Worm (Caenorhabditis elegans) whole organism, L4 larva: Measurements from ENCODE around the gene nhr-11.

Experiments used
- F10B5.3 ChIP-seq: sonication (generic microtip); optimal IDR thresholded peaks from 2 replicates; lab custom pipeline; 2016; ENCODE audit warnings: mild to moderate bottlenecking, missing genetic modification characterization, missing compliant biosample characterization
- F37D6.2 ChIP-seq: sonication (generic microtip); optimal IDR thresholded peaks from 2 replicates; lab custom pipeline; 2016; ENCODE audit warnings: mild to moderate bottlenecking, missing genetic modification characterization, missing compliant biosample characterization
- F44E2.7 ChIP-seq: fragments of 200-800 bp; sonication (Bioruptor generic); IDR thresholded peaks from 2 replicates; pipeline ENCODE4 v2.1.2; 2022; ENCODE audit warnings: missing genetic modification characterization, missing compliant biosample characterization
- Y48G9A.11 ChIP-seq: fragments of 200-800 bp; sonication (Bioruptor generic); IDR thresholded peaks from 2 replicates; pipeline ENCODE4 v1.3.6; 2022; ENCODE audit warnings: missing genetic modification reagents, missing genetic modification characterization, missing compliant biosample characterization
- ZK337.2 ChIP-seq: fragments of 200-800 bp; sonication (Bioruptor generic); IDR thresholded peaks from 2 replicates; pipeline ENCODE4 v1.3.6; 2022; ENCODE audit warnings: missing genetic modification reagents, missing genetic modification characterization, missing compliant biosample characterization
- ZK546.5 ChIP-seq, 2 experiments: sonication (generic microtip); optimal IDR thresholded peaks; 2 replicates each; lab custom pipeline; 2017; ENCODE audit warnings: missing biosample characterization in 2 of 2, missing genetic modification characterization in 2 of 2
- aha-1 ChIP-seq: fragments of 150-350 bp; peaks from one replicate; lab custom pipeline; 2014; ENCODE audit warnings: missing biosample characterization, missing genetic modification characterization
- ceh-20 ChIP-seq: fragments of 200-800 bp; sonication (Bioruptor generic); IDR thresholded peaks from 2 replicates; pipeline ENCODE4 v1.3.6; 2022; ENCODE audit warnings: missing genetic modification reagents, missing genetic modification characterization, missing compliant biosample characterization
- ceh-82 ChIP-seq: sonication (generic microtip); optimal IDR thresholded peaks from 2 replicates; lab custom pipeline; 2017; ENCODE audit warnings: missing biosample characterization, missing genetic modification characterization
- cey-2 ChIP-seq: sonication (generic microtip); optimal IDR thresholded peaks from 3 replicates; lab custom pipeline; 2017; ENCODE audit warnings: missing genetic modification characterization, mild to moderate bottlenecking, missing compliant biosample characterization, antibody characterized with exemption, borderline replicate concordance; ENCODE audit not compliant: insufficient read depth
- daf-16 ChIP-seq, 3 experiments: sonication (generic microtip); optimal IDR thresholded peaks; 2 replicates each; lab custom pipeline; 2016 to 2017; ENCODE audit warnings: missing genetic modification characterization in 3 of 3, missing genetic modification reagents in 3 of 3, mild to moderate bottlenecking in 2 of 3, missing compliant biosample characterization in 2 of 3, missing biosample characterization in 1 of 3, moderate library complexity in 1 of 3
- daf-19 ChIP-seq: fragments of 200-800 bp; sonication (Bioruptor generic); conservative IDR thresholded peaks from 2 replicates; pipeline ENCODE4 v1.3.6; 2022; ENCODE audit warnings: missing genetic modification characterization, missing compliant biosample characterization
- daf-8 ChIP-seq: fragments of 200-800 bp; sonication (Bioruptor generic); IDR thresholded peaks from 2 replicates; pipeline ENCODE4 v1.3.6; 2022; ENCODE audit warnings: missing genetic modification characterization, missing compliant biosample characterization
- dpl-1 ChIP-seq: fragments of 150-350 bp; optimal IDR thresholded peaks from 2 replicates; lab custom pipeline; 2014; ENCODE audit warnings: missing biosample characterization, missing genetic modification reagents, missing genetic modification characterization
- duxl-1 ChIP-seq: sonication (generic microtip); optimal IDR thresholded peaks from 2 replicates; lab custom pipeline; 2016; ENCODE audit warnings: mild to moderate bottlenecking, missing genetic modification characterization, moderate library complexity, missing compliant biosample characterization; ENCODE audit not compliant: poor library complexity
- fos-1 ChIP-seq: fragments of 150-350 bp; optimal IDR thresholded peaks from 2 replicates; lab custom pipeline; 2014; ENCODE audit warnings: missing biosample characterization, missing genetic modification characterization
- hif-1 ChIP-seq, 2 experiments: sonication (generic microtip); optimal IDR thresholded peaks; 2 replicates each; lab custom pipeline; 2016 to 2017; ENCODE audit warnings: missing compliant biosample characterization in 2 of 2, missing genetic modification characterization in 2 of 2, missing genetic modification reagents in 2 of 2, missing genotype in 2 of 2, mild to moderate bottlenecking in 1 of 2
- hlh-11 ChIP-seq: fragments of 200-800 bp; sonication (Bioruptor generic); optimal IDR thresholded peaks from 2 replicates; lab custom pipeline; 2018; ENCODE audit warnings: mild to moderate bottlenecking, missing genetic modification characterization, missing compliant biosample characterization
- hlh-30 ChIP-seq: sonication (generic microtip); optimal IDR thresholded peaks from 2 replicates; lab custom pipeline; 2017; ENCODE audit warnings: antibody characterized with exemption, mild to moderate bottlenecking, missing genetic modification characterization, missing compliant biosample characterization; ENCODE audit not compliant: insufficient read depth
- hmg-1.1 ChIP-seq: fragments of 200-800 bp; sonication (Bioruptor generic); IDR thresholded peaks from 2 replicates; pipeline ENCODE4 v1.3.6; 2022; ENCODE audit warnings: missing genetic modification reagents, missing genetic modification characterization, missing compliant biosample characterization
- jun-1 ChIP-seq: fragments of 150-350 bp; optimal IDR thresholded peaks from 2 replicates; lab custom pipeline; 2014; ENCODE audit warnings: missing biosample characterization, missing genetic modification reagents, missing genetic modification characterization
- lin-15B ChIP-seq: fragments of 150-350 bp; sonication (generic microtip); optimal IDR thresholded peaks from 3 replicates; lab custom pipeline; 2014; ENCODE audit warnings: missing biosample characterization, missing genetic modification characterization
- lin-38 ChIP-seq: fragments of 200-800 bp; sonication (Bioruptor generic); IDR thresholded peaks from 2 replicates; pipeline ENCODE4 v1.3.6; 2022; ENCODE audit warnings: missing genetic modification reagents, missing genetic modification characterization, missing compliant biosample characterization
- madf-5 ChIP-seq, 2 experiments: fragments of 200-800 bp; sonication (Bioruptor generic); IDR thresholded peaks; 2 replicates each; pipeline ENCODE4 v1.3.6; 2022; ENCODE audit warnings: missing compliant biosample characterization in 2 of 2, missing genetic modification characterization in 2 of 2
- mdl-1 ChIP-seq, 2 experiments: fragments of 150-350 bp in 1 of 2; sonication (generic microtip) in 1 of 2; optimal IDR thresholded peaks; 2 replicates each; lab custom pipeline; 2014 to 2017; ENCODE audit warnings: missing biosample characterization in 2 of 2, missing genetic modification characterization in 2 of 2
- mdt-29 ChIP-seq: fragments of 200-800 bp; sonication (Bioruptor generic); IDR thresholded peaks from 2 replicates; pipeline ENCODE4 v1.3.6; 2022; ENCODE audit warnings: missing genetic modification reagents, missing genetic modification characterization, missing compliant biosample characterization
- mep-1 ChIP-seq: fragments of 150-350 bp; sonication (generic microtip); optimal IDR thresholded peaks from 3 replicates; lab custom pipeline; 2014; ENCODE audit warnings: missing biosample characterization, missing genetic modification characterization
- mxl-3 ChIP-seq: fragments of 200-800 bp; sonication (Bioruptor generic); optimal IDR thresholded peaks from 2 replicates; lab custom pipeline; 2018; ENCODE audit warnings: mild to moderate bottlenecking, missing genetic modification characterization, missing compliant biosample characterization
- nhr-11 ChIP-seq: fragments of 150-350 bp; optimal IDR thresholded peaks from 2 replicates; lab custom pipeline; 2014; ENCODE audit warnings: missing biosample characterization, missing genetic modification characterization
- nhr-111 ChIP-seq: fragments of 200-800 bp; sonication (Bioruptor generic); optimal IDR thresholded peaks from 2 replicates; lab custom pipeline; 2018; ENCODE audit warnings: mild to moderate bottlenecking, missing genetic modification characterization, missing compliant biosample characterization
- nhr-25 ChIP-seq: sonication (generic microtip); optimal IDR thresholded peaks from 2 replicates; lab custom pipeline; 2017; ENCODE audit warnings: missing genetic modification characterization, mild to moderate bottlenecking, missing compliant biosample characterization, antibody characterized with exemption, moderate library complexity, borderline replicate concordance; ENCODE audit not compliant: insufficient read depth
- nhr-28 ChIP-seq: fragments of 150-350 bp; optimal IDR thresholded peaks from 2 replicates; lab custom pipeline; 2014; ENCODE audit warnings: missing biosample characterization, missing genetic modification characterization
- nhr-76 ChIP-seq: fragments of 150-350 bp; optimal IDR thresholded peaks from 2 replicates; lab custom pipeline; 2014; ENCODE audit warnings: missing biosample characterization, missing genetic modification characterization
- pha-4 ChIP-seq, 2 experiments: fragments of 150-350 bp in 1 of 2; fragments of 200-800 bp in 1 of 2; sonication (Bioruptor generic) in 1 of 2; IDR thresholded peaks in 1 of 2; optimal IDR thresholded peaks in 1 of 2; 2 replicates each; pipeline versions ENCODE4 v1.3.6 to Lab custom; 2014 to 2022; ENCODE audit warnings: missing genetic modification characterization in 2 of 2, missing genetic modification reagents in 2 of 2, missing biosample characterization in 1 of 2, missing compliant biosample characterization in 1 of 2
- rbr-2 ChIP-seq: sonication (generic microtip); optimal IDR thresholded peaks from 2 replicates; lab custom pipeline; 2016; ENCODE audit warnings: missing genotype, missing genetic modification characterization, missing compliant biosample characterization
- sdz-12 ChIP-seq: fragments of 200-800 bp; sonication (Bioruptor generic); optimal IDR thresholded peaks from 2 replicates; lab custom pipeline; 2018; ENCODE audit warnings: mild to moderate bottlenecking, missing genetic modification characterization, missing compliant biosample characterization
- skn-1 ChIP-seq: fragments of 150-350 bp; optimal IDR thresholded peaks from 2 replicates; lab custom pipeline; 2014; ENCODE audit warnings: missing biosample characterization, missing genetic modification characterization
- spr-3 ChIP-seq: fragments of 200-800 bp; sonication (Bioruptor generic); optimal IDR thresholded peaks from 2 replicates; lab custom pipeline; 2018; ENCODE audit warnings: mild to moderate bottlenecking, missing genetic modification characterization, missing compliant biosample characterization
- unc-39 ChIP-seq: sonication (generic microtip); optimal IDR thresholded peaks from 2 replicates; lab custom pipeline; 2017; ENCODE audit warnings: missing biosample characterization, missing genetic modification characterization
- unc-62 ChIP-seq, 3 experiments: fragments of 150-350 bp in 1 of 3; sonication (generic microtip); optimal IDR thresholded peaks in 2 of 3; peaks in 1 of 3; 1 replicate in 1 of 3; 2 replicates in 2 of 3; lab custom pipeline; 2014 to 2017; ENCODE audit warnings: missing biosample characterization in 3 of 3, missing genetic modification characterization in 3 of 3, missing genetic modification reagents in 3 of 3, missing genotype in 1 of 3
- zfp-2 ChIP-seq: sonication (generic microtip); optimal IDR thresholded peaks from 2 replicates; lab custom pipeline; 2016; ENCODE audit warnings: mild to moderate bottlenecking, missing genetic modification characterization, missing compliant biosample characterization
- zfp-3 ChIP-seq: fragments of 200-800 bp; sonication (Bioruptor generic); conservative IDR thresholded peaks from 2 replicates; pipeline ENCODE4 v1.3.6; 2022; ENCODE audit warnings: missing genetic modification reagents, missing genetic modification characterization, missing compliant biosample characterization

nhr-11 gene

DNA sequence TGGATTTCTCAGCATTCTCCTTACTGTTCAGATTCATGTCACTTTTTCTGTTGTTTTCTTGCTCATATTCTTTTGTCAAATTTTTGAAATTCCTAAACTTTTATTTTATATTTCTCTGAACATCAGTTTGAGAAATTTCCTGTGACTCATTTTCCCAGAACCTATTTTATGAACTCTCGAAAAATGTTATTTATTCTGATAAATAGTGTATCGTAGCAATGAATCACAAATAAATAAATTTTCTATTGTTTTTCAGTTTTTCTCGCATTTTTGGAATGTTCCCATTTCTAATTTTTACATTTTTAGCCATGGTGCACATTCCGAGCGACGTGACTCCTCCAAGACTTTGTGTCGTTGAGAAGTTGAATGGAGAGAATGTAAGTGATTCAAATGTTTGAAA lies 49.0 kb downstream of the nhr-11 start, which contains the start of gene nrfl-1:
Gene nrfl-1, plus strand, starts transcription at position 301 of the 400 bp plus-strand sequence.
- TF ChIP-seq fos-1 (tag; lab: Kevin White, UChicago) (no peak), lin-15B (tag; lab: Kevin White, UChicago) (no peak), ZK546.5 (tag; optimal IDR thresholded peaks at IDR 0.05; lab: Kevin White, UChicago) (no peak)

DNA sequence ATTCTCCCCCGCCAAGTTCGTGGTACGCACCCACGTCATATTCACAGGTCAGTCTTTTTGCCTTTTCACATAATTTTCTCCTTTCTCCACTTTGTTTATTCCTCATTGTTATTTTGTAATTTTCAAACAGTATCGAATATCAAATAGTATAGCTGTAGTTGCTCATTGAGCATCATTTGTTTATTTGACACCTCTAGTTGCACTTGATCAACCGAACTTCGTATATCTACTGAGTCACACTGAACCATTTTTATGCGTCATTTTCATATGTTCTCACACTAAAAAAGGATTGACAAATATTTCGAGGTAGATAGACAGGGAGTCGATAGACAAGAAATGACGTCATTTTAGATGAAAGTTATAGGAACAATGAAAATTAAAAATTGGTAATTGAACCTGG lies 50.4 kb downstream of the nhr-11 start:
- TF ChIP-seq aha-1 (peak; percentile 91), ceh-20 (GFP tag; lab: Robert Waterston, UW) (no peak)

DNA sequence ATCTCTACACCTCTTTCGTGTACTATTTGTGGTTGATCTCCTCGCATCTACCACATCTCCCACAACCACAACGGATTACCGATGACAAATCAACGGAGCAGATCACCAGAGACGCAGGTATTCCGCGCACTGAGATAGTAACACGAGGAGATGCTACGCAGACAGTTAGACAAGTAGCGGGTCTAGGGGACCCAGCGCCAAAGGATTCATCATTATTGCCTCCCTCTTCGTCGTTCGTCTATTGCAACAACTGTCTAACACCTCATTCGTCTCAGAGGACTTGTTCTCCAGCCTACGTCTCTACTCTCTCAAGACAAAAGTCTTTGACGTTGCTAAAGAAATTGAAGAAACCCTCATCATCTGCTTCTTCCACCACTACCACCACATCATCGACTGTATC lies 51.7 kb downstream of the nhr-11 start:
- no peak for TF ChIP-seq F44E2.7
- no peak for TF ChIP-seq daf-16 (GFP tag; optimal IDR thresholded peaks at IDR 0.05; lab: Kevin White, UChicago)
- TF ChIP-seq daf-16 (tag; optimal IDR thresholded peaks at IDR 0.05; lab: Kevin White, UChicago): no peak
- peak; percentile 62 to 84 for TF ChIP-seq mdl-1 (tag; optimal IDR thresholded peaks at IDR 0.05; lab: Kevin White, UChicago)
- TF ChIP-seq hif-1 (tag; optimal IDR thresholded peaks at IDR 0.05; lab: Kevin White, UChicago): peak in 1 of 2 experiments; percentile 23
- TF ChIP-seq spr-3 (GFP tag; lab: Kevin White, UChicago): no peak
- peak; percentile 56 for TF ChIP-seq hlh-11 (tag; lab: Kevin White, UChicago)
- TF ChIP-seq F37D6.2: no peak
- TF ChIP-seq daf-19 (GFP tag; lab: Robert Waterston, UW): no peak
- TF ChIP-seq dpl-1 (GFP tag; lab: Kevin White, UChicago): no peak
- peak; percentile 74 for TF ChIP-seq nhr-28
- no peak for TF ChIP-seq daf-8
- TF ChIP-seq hlh-30 (tag; lab: Kevin White, UChicago): peak; percentile 72
- TF ChIP-seq duxl-1 (tag; lab: Kevin White, UChicago): no peak
- TF ChIP-seq skn-1 (tag; lab: Kevin White, UChicago): no peak
- TF ChIP-seq hmg-1.1 (GFP tag; lab: Robert Waterston, UW): 0 out of 2 replicates have a peak, but pooled peaks have one; percentile 41
- no peak for TF ChIP-seq sdz-12 (GFP tag; lab: Kevin White, UChicago)
- no peak for TF ChIP-seq unc-62 (GFP tag; optimal IDR thresholded peaks at IDR 0.05 in 1 of 2; lab: Kevin White, UChicago)
- TF ChIP-seq unc-62 (tag; optimal IDR thresholded peaks at IDR 0.05; lab: Kevin White, UChicago): no peak
- TF ChIP-seq ceh-82: no peak
- TF ChIP-seq zfp-2: no peak
- TF ChIP-seq nhr-111 (GFP tag; lab: Kevin White, UChicago): no peak
- TF ChIP-seq rbr-2 (tag; lab: Kevin White, UChicago): no peak
- TF ChIP-seq nhr-25 (tag; lab: Kevin White, UChicago): peak; percentile 51
- peak; percentile 81 for TF ChIP-seq aha-1
- no peak for TF ChIP-seq jun-1 (tag; lab: Kevin White, UChicago)
- peak; percentile 58 for TF ChIP-seq mep-1
- TF ChIP-seq F10B5.3 (tag; lab: Kevin White, UChicago): no peak
- no peak for TF ChIP-seq nhr-11 (tag; lab: Kevin White, UChicago)
- TF ChIP-seq pha-4 (GFP tag; IDR thresholded peaks at IDR 0.05; lab: Robert Waterston, UW): no peak
- TF ChIP-seq pha-4 (tag; optimal IDR thresholded peaks at IDR 0.05; lab: Kevin White, UChicago): no peak
- no peak for TF ChIP-seq nhr-76
- no peak for TF ChIP-seq cey-2
- TF ChIP-seq zfp-3: no peak
- no peak for TF ChIP-seq ZK546.5 (tag; optimal IDR thresholded peaks at IDR 0.05; lab: Kevin White, UChicago)
- peak; percentile 67 for TF ChIP-seq mxl-3
- TF ChIP-seq madf-5 (GFP tag; IDR thresholded peaks at IDR 0.05; lab: Robert Waterston, UW): no peak
- no peak for TF ChIP-seq mdt-29
- TF ChIP-seq ZK337.2: no peak
- TF ChIP-seq lin-38: no peak
- TF ChIP-seq fos-1 (tag; lab: Kevin White, UChicago): no peak
- TF ChIP-seq unc-39 (tag; lab: Kevin White, UChicago): no peak
- no peak for TF ChIP-seq Y48G9A.11 (GFP tag; lab: Robert Waterston, UW)
